Worm (Caenorhabditis elegans) whole organism, L1 larva: ENCODE measurements around the gene T20D3.5.

Source experiments
- C04F5.9 ChIP-seq: sonication (generic microtip); optimal IDR thresholded peaks from 2 replicates; lab custom pipeline; 2016; ENCODE audit warnings: missing genetic modification characterization, missing compliant biosample characterization
- F16B12.6 ChIP-seq: fragments of 150-350 bp; optimal IDR thresholded peaks from 2 replicates; lab custom pipeline; 2014; ENCODE audit warnings: missing biosample characterization, missing genetic modification characterization
- Y116A8C.19 ChIP-seq: sonication (generic microtip); optimal IDR thresholded peaks from 2 replicates; lab custom pipeline; 2016; ENCODE audit warnings: missing compliant biosample characterization, missing genetic modification characterization, borderline replicate concordance
- aly-2 ChIP-seq: fragments of 150-350 bp; optimal IDR thresholded peaks from 2 replicates; lab custom pipeline; 2014; ENCODE audit warnings: missing biosample characterization, missing genetic modification characterization
- ama-1 ChIP-seq: fragments of 150-350 bp; optimal IDR thresholded peaks from 2 replicates; lab custom pipeline; 2014
- blmp-1 ChIP-seq: fragments of 150-350 bp; optimal IDR thresholded peaks from 2 replicates; lab custom pipeline; 2014; ENCODE audit warnings: missing biosample characterization, missing genetic modification characterization
- ceh-8 ChIP-seq: fragments of 200-800 bp; sonication (Bioruptor generic); optimal IDR thresholded peaks from 2 replicates; lab custom pipeline; 2018; ENCODE audit warnings: mild to moderate bottlenecking, missing genetic modification characterization, moderate library complexity, missing compliant biosample characterization
- ceh-82 ChIP-seq, 3 experiments: fragments of 150-350 bp in 1 of 3; sonication (generic microtip) in 2 of 3; optimal IDR thresholded peaks; 2 replicates each; lab custom pipeline; 2014 to 2017; ENCODE audit warnings: missing biosample characterization in 3 of 3, missing genetic modification characterization in 3 of 3
- ceh-90 ChIP-seq: sonication (generic microtip); optimal IDR thresholded peaks from 2 replicates; lab custom pipeline; 2016; ENCODE audit warnings: missing genetic modification characterization, missing compliant biosample characterization
- efl-1 ChIP-seq, 4 experiments: fragments of 150-350 bp; optimal IDR thresholded peaks in 3 of 4; peaks in 1 of 4; 1 replicate in 1 of 4; 2 replicates in 3 of 4; lab custom pipeline; 2014; ENCODE audit warnings: missing biosample characterization in 2 of 4, missing genetic modification characterization in 2 of 4, missing genetic modification reagents in 2 of 4
- efl-3 ChIP-seq: fragments of 200-800 bp; sonication (Bioruptor generic); optimal IDR thresholded peaks from 2 replicates; lab custom pipeline; 2018; ENCODE audit warnings: mild to moderate bottlenecking, missing genetic modification characterization, missing compliant biosample characterization
- egl-13 ChIP-seq: sonication (generic microtip); optimal IDR thresholded peaks from 2 replicates; lab custom pipeline; 2016; ENCODE audit warnings: missing genotype, missing genetic modification reagents, missing genetic modification characterization, missing compliant biosample characterization
- elt-2 ChIP-seq: sonication (generic microtip); optimal IDR thresholded peaks from 2 replicates; lab custom pipeline; 2016; ENCODE audit warnings: missing genetic modification characterization, mild to moderate bottlenecking, inconsistent platforms, missing compliant biosample characterization, missing genetic modification reagents
- ets-5 ChIP-seq: fragments of 200-800 bp; sonication (Bioruptor generic); IDR thresholded peaks from 2 replicates; pipeline ENCODE4 v1.3.6; 2022; ENCODE audit warnings: missing genetic modification characterization, missing compliant biosample characterization
- fkh-8 ChIP-seq: sonication (generic microtip); optimal IDR thresholded peaks from 2 replicates; lab custom pipeline; 2016; ENCODE audit warnings: mild to moderate bottlenecking, missing genetic modification characterization, missing compliant biosample characterization
- fos-1 ChIP-seq: fragments of 150-350 bp; optimal IDR thresholded peaks from 2 replicates; lab custom pipeline; 2014; ENCODE audit warnings: missing biosample characterization, missing genetic modification characterization
- hlh-17 ChIP-seq: fragments of 200-800 bp; sonication (Bioruptor generic); optimal IDR thresholded peaks from 2 replicates; lab custom pipeline; 2018; ENCODE audit warnings: missing genetic modification characterization, mild to moderate bottlenecking, missing compliant biosample characterization, moderate library complexity, borderline replicate concordance
- hpl-2 ChIP-seq: fragments of 150-350 bp; optimal IDR thresholded peaks from 2 replicates; lab custom pipeline; 2014; ENCODE audit warnings: missing biosample characterization, missing genetic modification reagents, missing genetic modification characterization
- irx-1 ChIP-seq: sonication (generic microtip); optimal IDR thresholded peaks from 2 replicates; lab custom pipeline; 2016; ENCODE audit warnings: missing genetic modification characterization, missing compliant biosample characterization
- isw-1 ChIP-seq: fragments of 200-800 bp; sonication (Bioruptor generic); IDR thresholded peaks from 2 replicates; pipeline ENCODE4 v1.3.6; 2022; ENCODE audit warnings: missing genetic modification characterization, missing compliant biosample characterization
- jun-1 ChIP-seq: fragments of 150-350 bp; optimal IDR thresholded peaks from 2 replicates; lab custom pipeline; 2014; ENCODE audit warnings: missing biosample characterization, missing genetic modification reagents, missing genetic modification characterization
- lin-15B ChIP-seq: fragments of 150-350 bp; sonication (generic microtip); optimal IDR thresholded peaks from 3 replicates; lab custom pipeline; 2014; ENCODE audit warnings: missing biosample characterization, missing genetic modification characterization
- lin-35 ChIP-seq, 2 experiments: fragments of 150-350 bp; optimal IDR thresholded peaks; 2 replicates each; lab custom pipeline; 2014; ENCODE audit warnings: missing biosample characterization in 2 of 2, missing genetic modification characterization in 2 of 2, missing genetic modification reagents in 2 of 2
- lir-3 ChIP-seq: sonication (generic microtip); optimal IDR thresholded peaks from 2 replicates; lab custom pipeline; 2016; ENCODE audit warnings: mild to moderate bottlenecking, missing genetic modification characterization, moderate library complexity, missing compliant biosample characterization; ENCODE audit not compliant: poor library complexity
- mab-9 ChIP-seq: fragments of 200-800 bp; sonication (Bioruptor generic); IDR thresholded peaks from 2 replicates; pipeline ENCODE4 v1.3.6; 2022; ENCODE audit warnings: missing genetic modification reagents, missing genetic modification characterization, missing compliant biosample characterization
- mef-2 ChIP-seq: fragments of 150-350 bp; optimal IDR thresholded peaks from 2 replicates; lab custom pipeline; 2014; ENCODE audit warnings: missing biosample characterization, missing genetic modification characterization
- mep-1 ChIP-seq: fragments of 150-350 bp; optimal IDR thresholded peaks from 2 replicates; lab custom pipeline; 2014; ENCODE audit warnings: missing biosample characterization, missing genetic modification characterization
- nhr-11 ChIP-seq: fragments of 150-350 bp; optimal IDR thresholded peaks from 2 replicates; lab custom pipeline; 2014; ENCODE audit warnings: missing biosample characterization, missing genetic modification characterization
- nhr-12 ChIP-seq: sonication (generic microtip); optimal IDR thresholded peaks from 2 replicates; lab custom pipeline; 2017; ENCODE audit warnings: missing biosample characterization, missing genetic modification characterization
- nhr-19 ChIP-seq: fragments of 200-800 bp; sonication (Bioruptor generic); conservative IDR thresholded peaks from 2 replicates; pipeline ENCODE4 v1.3.6; 2022; ENCODE audit warnings: missing genetic modification characterization, missing compliant biosample characterization
- nhr-237 ChIP-seq: fragments of 150-350 bp; optimal IDR thresholded peaks from 2 replicates; lab custom pipeline; 2014; ENCODE audit warnings: missing biosample characterization, missing genetic modification characterization
- nhr-47 ChIP-seq: sonication (generic microtip); optimal IDR thresholded peaks from 2 replicates; lab custom pipeline; 2016; ENCODE audit warnings: mild to moderate bottlenecking, missing genetic modification characterization, moderate library complexity, missing compliant biosample characterization
- nhr-71 ChIP-seq: sonication (generic microtip); optimal IDR thresholded peaks from 2 replicates; lab custom pipeline; 2016; ENCODE audit warnings: mild to moderate bottlenecking, missing genetic modification characterization, moderate library complexity, missing compliant biosample characterization
- nhr-76 ChIP-seq: sonication (generic microtip); optimal IDR thresholded peaks from 2 replicates; lab custom pipeline; 2017; ENCODE audit warnings: missing biosample characterization, missing genetic modification characterization
- nhr-84 ChIP-seq: sonication (generic microtip); optimal IDR thresholded peaks from 2 replicates; lab custom pipeline; 2017; ENCODE audit warnings: missing biosample characterization, missing genetic modification characterization
- nhr-85 ChIP-seq: sonication (generic microtip); peaks from one replicate; lab custom pipeline; 2016; ENCODE audit warnings: missing genetic modification characterization, inconsistent platforms, missing compliant biosample characterization
- nhr-90 ChIP-seq: sonication (generic microtip); optimal IDR thresholded peaks from 2 replicates; lab custom pipeline; 2016; ENCODE audit warnings: mild to moderate bottlenecking, missing genetic modification characterization, missing compliant biosample characterization; ENCODE audit not compliant: poor library complexity
- pax-3 ChIP-seq: fragments of 200-800 bp; sonication (Bioruptor generic); optimal IDR thresholded peaks from 2 replicates; lab custom pipeline; 2018; ENCODE audit warnings: mild to moderate bottlenecking, missing genetic modification characterization, moderate library complexity, missing compliant biosample characterization
- pqm-1 ChIP-seq: sonication (generic microtip); optimal IDR thresholded peaks from 3 replicates; lab custom pipeline; 2017; ENCODE audit warnings: missing biosample characterization, missing genetic modification characterization
- rnt-1 ChIP-seq: sonication (generic microtip); optimal IDR thresholded peaks from 2 replicates; lab custom pipeline; 2016; ENCODE audit warnings: mild to moderate bottlenecking, missing genetic modification characterization, moderate library complexity, missing compliant biosample characterization
- skn-1 ChIP-seq: fragments of 150-350 bp; optimal IDR thresholded peaks from 2 replicates; lab custom pipeline; 2014; ENCODE audit warnings: missing biosample characterization, missing genetic modification characterization
- sox-4 ChIP-seq: sonication (generic microtip); optimal IDR thresholded peaks from 2 replicates; lab custom pipeline; 2016; ENCODE audit warnings: missing genetic modification characterization, missing compliant biosample characterization
- unc-130 ChIP-seq: fragments of 150-350 bp; optimal IDR thresholded peaks from 2 replicates; lab custom pipeline; 2017; ENCODE audit warnings: missing biosample characterization, missing genetic modification characterization, inconsistent platforms
- unc-62 ChIP-seq: fragments of 150-350 bp; optimal IDR thresholded peaks from 2 replicates; lab custom pipeline; 2014; ENCODE audit warnings: missing biosample characterization, missing genetic modification reagents, missing genetic modification characterization
- unc-86 ChIP-seq: sonication (generic microtip); optimal IDR thresholded peaks from 2 replicates; lab custom pipeline; 2016; ENCODE audit warnings: missing genetic modification characterization, missing compliant biosample characterization
- unc-98 ChIP-seq: fragments of 200-800 bp; sonication (Bioruptor generic); IDR thresholded peaks from 2 replicates; pipeline ENCODE4 v1.3.6; 2022; ENCODE audit warnings: missing genetic modification characterization, missing compliant biosample characterization
- vab-15 ChIP-seq: sonication (generic microtip); optimal IDR thresholded peaks from 2 replicates; lab custom pipeline; 2017; ENCODE audit warnings: missing genotype, mild to moderate bottlenecking, missing genetic modification characterization, missing compliant biosample characterization
- zag-1 ChIP-seq: fragments of 150-350 bp; optimal IDR thresholded peaks from 2 replicates; lab custom pipeline; 2014; ENCODE audit warnings: missing biosample characterization, missing genetic modification characterization
- zip-4 ChIP-seq: fragments of 200-800 bp; sonication (Bioruptor generic); optimal IDR thresholded peaks from 2 replicates; lab custom pipeline; 2018; ENCODE audit warnings: mild to moderate bottlenecking, missing genetic modification characterization, moderate library complexity, missing compliant biosample characterization
- ztf-4 ChIP-seq: fragments of 150-350 bp; optimal IDR thresholded peaks from 2 replicates; lab custom pipeline; 2014; ENCODE audit warnings: missing biosample characterization, missing genetic modification characterization

Gene T20D3.5

ce11 chrIV:9386038-9386437 lies 49.2 kb downstream of the T20D3.5 start, which contains the start of gene daf-15 (continued):
- peak; percentile 35 for TF ChIP-seq nhr-19 (GFP tag; lab: Robert Waterston, UW)
- TF ChIP-seq irx-1 (tag; lab: Kevin White, UChicago), result no peak
- TF ChIP-seq ceh-82 (tag; optimal IDR thresholded peaks at IDR 0.05; lab: Kevin White, UChicago), result peak in 2 of 3 experiments; percentile 20 to 78
- no peak for TF ChIP-seq ama-1 (lab: Kevin White, UChicago)
- TF ChIP-seq unc-62 (GFP tag; lab: Kevin White, UChicago), result no peak
- no peak for TF ChIP-seq ets-5 (GFP tag; lab: Robert Waterston, UW)
- no peak for TF ChIP-seq nhr-11 (tag; lab: Kevin White, UChicago)
- TF ChIP-seq elt-2 (tag; lab: Kevin White, UChicago), result no peak
- peak; percentile 13 for TF ChIP-seq lin-15B (tag; lab: Kevin White, UChicago)
- peak; percentile 64 for TF ChIP-seq rnt-1
- TF ChIP-seq mab-9 (GFP tag; lab: Robert Waterston, UW), result no peak
- no peak for TF ChIP-seq F16B12.6
- no peak for TF ChIP-seq pax-3 (tag; lab: Kevin White, UChicago)
- TF ChIP-seq hpl-2 (GFP tag; lab: Kevin White, UChicago), result no peak
- peak; percentile 42 for TF ChIP-seq blmp-1 (tag; lab: Kevin White, UChicago)
- TF ChIP-seq nhr-85 (tag; lab: Kevin White, UChicago), result peak; percentile 80
- no peak for TF ChIP-seq efl-3 (GFP tag; lab: Kevin White, UChicago)
- peak; percentile 41 for TF ChIP-seq unc-86 (tag; lab: Kevin White, UChicago)
- TF ChIP-seq vab-15 (tag; lab: Kevin White, UChicago), result no peak
- TF ChIP-seq Y116A8C.19 (tag; lab: Kevin White, UChicago), result no peak
- TF ChIP-seq isw-1 (GFP tag; lab: Robert Waterston, UW), result peak; percentile 10; the same call in 1 of the 2 replicates
- TF ChIP-seq nhr-237 (tag; lab: Kevin White, UChicago), result no peak
- TF ChIP-seq lin-35 (GFP tag; optimal IDR thresholded peaks at IDR 0.05; lab: Kevin White, UChicago), result peak; percentile 95 to 98
- no peak for TF ChIP-seq sox-4 (tag; lab: Kevin White, UChicago)
- peak; percentile 72 for TF ChIP-seq nhr-71 (tag; lab: Kevin White, UChicago)
- no peak for TF ChIP-seq pqm-1
- no peak for TF ChIP-seq hlh-17 (GFP tag; lab: Kevin White, UChicago)
- TF ChIP-seq aly-2 (tag; lab: Kevin White, UChicago), result peak; percentile 5
- no peak for TF ChIP-seq unc-98 (GFP tag; lab: Robert Waterston, UW)
- peak; percentile 28 for TF ChIP-seq nhr-90 (tag; lab: Kevin White, UChicago)
- no peak for TF ChIP-seq ztf-4 (tag; lab: Kevin White, UChicago)
- no peak for TF ChIP-seq lir-3 (tag; lab: Kevin White, UChicago)
- TF ChIP-seq C04F5.9 (tag; lab: Kevin White, UChicago), result no peak
- TF ChIP-seq fkh-8, result peak; percentile 44
- no peak for TF ChIP-seq nhr-12
- no peak for TF ChIP-seq nhr-84 (tag; lab: Kevin White, UChicago)
- TF ChIP-seq ceh-90 (tag; lab: Kevin White, UChicago), result no peak
- TF ChIP-seq zip-4 (GFP tag; lab: Kevin White, UChicago), result no peak
- no peak for TF ChIP-seq nhr-76 (tag; lab: Kevin White, UChicago)
- TF ChIP-seq mef-2 (tag; lab: Kevin White, UChicago), result no peak
- TF ChIP-seq skn-1 (tag; lab: Kevin White, UChicago), result peak; percentile 65
- TF ChIP-seq efl-1 (optimal IDR thresholded peaks at IDR 0.05; lab: Kevin White, UChicago), result peak; percentile 83 to 97
- TF ChIP-seq efl-1 (GFP tag; optimal IDR thresholded peaks at IDR 0.05 in 1 of 2; lab: Kevin White, UChicago), result peak; percentile 97 to 100
- no peak for TF ChIP-seq jun-1
- peak; percentile 67 for TF ChIP-seq nhr-47 (tag; lab: Kevin White, UChicago)
- no peak for TF ChIP-seq fos-1 (tag; lab: Kevin White, UChicago)
- TF ChIP-seq mep-1 (tag; lab: Kevin White, UChicago), result no peak
- no peak for TF ChIP-seq ceh-8 (GFP tag; lab: Kevin White, UChicago)
- TF ChIP-seq zag-1 (tag; lab: Kevin White, UChicago), result no peak
- peak; percentile 64 for TF ChIP-seq unc-130 (tag; lab: Kevin White, UChicago)
- peak; percentile 25 for TF ChIP-seq egl-13
- TF ChIP-seq, all 84 proteins: peak for 34
